Worm (Caenorhabditis elegans) whole organism, late embryonic: ENCODE results near the gene Y49E10.30.

Experiments used
- C08G9.2 ChIP-seq: sonication (generic microtip); optimal IDR thresholded peaks from 2 replicates; lab custom pipeline; 2016; ENCODE audit warnings: mild to moderate bottlenecking, missing genetic modification characterization, moderate library complexity, missing compliant biosample characterization
- F13H6.1 ChIP-seq: sonication (generic microtip); optimal IDR thresholded peaks from 2 replicates; lab custom pipeline; 2016; ENCODE audit warnings: missing genetic modification characterization, missing compliant biosample characterization
- T23F11.4 ChIP-seq: fragments of 200-800 bp; sonication (Bioruptor generic); optimal IDR thresholded peaks from 2 replicates; lab custom pipeline; 2018; ENCODE audit warnings: mild to moderate bottlenecking, missing genetic modification characterization, missing compliant biosample characterization
- Y22D7AL.16 ChIP-seq: sonication (generic microtip); optimal IDR thresholded peaks from 2 replicates; lab custom pipeline; 2016; ENCODE audit warnings: missing genetic modification characterization, missing compliant biosample characterization
- ahr-1 ChIP-seq: sonication (generic microtip); optimal IDR thresholded peaks from 2 replicates; lab custom pipeline; 2016; ENCODE audit warnings: missing genetic modification characterization, missing compliant biosample characterization
- ceh-14 ChIP-seq: sonication (generic microtip); optimal IDR thresholded peaks from 2 replicates; lab custom pipeline; 2016; ENCODE audit warnings: missing genotype, missing genetic modification characterization, missing compliant biosample characterization
- ceh-18 ChIP-seq: sonication (generic microtip); optimal IDR thresholded peaks from 2 replicates; lab custom pipeline; 2016; ENCODE audit warnings: missing genetic modification characterization, missing compliant biosample characterization
- ceh-22 ChIP-seq: sonication (generic microtip); optimal IDR thresholded peaks from 2 replicates; lab custom pipeline; 2017; ENCODE audit warnings: missing biosample characterization, missing genetic modification characterization
- ceh-48 ChIP-seq: sonication (generic microtip); optimal IDR thresholded peaks from 2 replicates; lab custom pipeline; 2016; ENCODE audit warnings: missing genetic modification characterization, inconsistent platforms, missing compliant biosample characterization
- ceh-6 ChIP-seq: fragments of 200-800 bp; sonication (Bioruptor generic); optimal IDR thresholded peaks from 2 replicates; lab custom pipeline; 2018; ENCODE audit warnings: mild to moderate bottlenecking, missing genetic modification characterization, missing compliant biosample characterization
- che-1 ChIP-seq: sonication (generic microtip); optimal IDR thresholded peaks from 2 replicates; lab custom pipeline; 2016; ENCODE audit warnings: mild to moderate bottlenecking, missing genetic modification characterization, missing compliant biosample characterization
- dmd-4 ChIP-seq: sonication (generic microtip); optimal IDR thresholded peaks from 2 replicates; lab custom pipeline; 2016; ENCODE audit warnings: borderline replicate concordance, missing genetic modification characterization, missing compliant biosample characterization
- elt-4 ChIP-seq: sonication (generic microtip); optimal IDR thresholded peaks from 2 replicates; lab custom pipeline; 2016; ENCODE audit warnings: missing genetic modification characterization, missing compliant biosample characterization
- ets-4 ChIP-seq: sonication (generic microtip); optimal IDR thresholded peaks from 2 replicates; lab custom pipeline; 2016; ENCODE audit warnings: missing genetic modification characterization, missing compliant biosample characterization
- fax-1 ChIP-seq: sonication (generic microtip); optimal IDR thresholded peaks from 2 replicates; lab custom pipeline; 2016; ENCODE audit warnings: missing genotype, missing genetic modification characterization, missing compliant biosample characterization
- fkh-6 ChIP-seq: sonication (generic microtip); optimal IDR thresholded peaks from 2 replicates; lab custom pipeline; 2016; ENCODE audit warnings: missing genetic modification characterization, missing compliant biosample characterization
- gmeb-2 ChIP-seq: sonication (generic microtip); optimal IDR thresholded peaks from 2 replicates; lab custom pipeline; 2016; ENCODE audit warnings: missing genetic modification characterization, inconsistent platforms, missing compliant biosample characterization
- hlh-13 ChIP-seq: fragments of 200-800 bp; sonication (Bioruptor generic); optimal IDR thresholded peaks from 2 replicates; lab custom pipeline; 2018; ENCODE audit warnings: mild to moderate bottlenecking, missing genetic modification characterization, missing compliant biosample characterization
- hlh-15 ChIP-seq: sonication (generic microtip); optimal IDR thresholded peaks from 2 replicates; lab custom pipeline; 2016; ENCODE audit warnings: missing genetic modification characterization, missing compliant biosample characterization
- hlh-6 ChIP-seq: sonication (generic microtip); optimal IDR thresholded peaks from 2 replicates; lab custom pipeline; 2016; ENCODE audit warnings: missing genotype, missing genetic modification characterization, missing compliant biosample characterization
- hlh-8 ChIP-seq: sonication (generic microtip); optimal IDR thresholded peaks from 2 replicates; lab custom pipeline; 2016; ENCODE audit warnings: missing genotype, missing genetic modification characterization, missing compliant biosample characterization
- madf-2 ChIP-seq: sonication (generic microtip); optimal IDR thresholded peaks from 2 replicates; lab custom pipeline; 2017; ENCODE audit warnings: missing genetic modification characterization, missing compliant biosample characterization
- mec-3 ChIP-seq: sonication (generic microtip); optimal IDR thresholded peaks from 2 replicates; lab custom pipeline; 2016; ENCODE audit warnings: borderline replicate concordance, missing genetic modification characterization, missing compliant biosample characterization
- nfya-1 ChIP-seq: sonication (generic microtip); optimal IDR thresholded peaks from 2 replicates; lab custom pipeline; 2017; ENCODE audit warnings: missing genetic modification characterization, mild to moderate bottlenecking, missing compliant biosample characterization, antibody characterized with exemption, moderate library complexity
- odd-2 ChIP-seq: sonication (generic microtip); optimal IDR thresholded peaks from 2 replicates; lab custom pipeline; 2017; ENCODE audit warnings: antibody characterized with exemption, mild to moderate bottlenecking, missing genetic modification characterization, missing compliant biosample characterization
- pag-3 ChIP-seq: sonication (generic microtip); optimal IDR thresholded peaks from 2 replicates; lab custom pipeline; 2016; ENCODE audit warnings: missing compliant biosample characterization, missing genetic modification characterization, borderline replicate concordance
- pax-1 ChIP-seq: fragments of 150-350 bp; optimal IDR thresholded peaks from 2 replicates; lab custom pipeline; 2014; ENCODE audit warnings: missing biosample characterization, missing genetic modification characterization
- pha-4 ChIP-seq: fragments of 150-350 bp; optimal IDR thresholded peaks from 2 replicates; lab custom pipeline; 2018; ENCODE audit warnings: missing biosample characterization, missing genetic modification reagents, missing genetic modification characterization
- pqm-1 ChIP-seq: sonication (generic microtip); optimal IDR thresholded peaks from 2 replicates; lab custom pipeline; 2016; ENCODE audit warnings: missing genetic modification characterization, missing compliant biosample characterization
- ref-2 ChIP-seq: sonication (generic microtip); optimal IDR thresholded peaks from 2 replicates; lab custom pipeline; 2016; ENCODE audit warnings: missing genetic modification characterization, missing compliant biosample characterization
- rnt-1 ChIP-seq: sonication (generic microtip); optimal IDR thresholded peaks from 2 replicates; lab custom pipeline; 2016; ENCODE audit warnings: missing genetic modification characterization, missing compliant biosample characterization
- sdc-2 ChIP-seq: sonication (generic microtip); optimal IDR thresholded peaks from 2 replicates; lab custom pipeline; 2016; ENCODE audit warnings: missing genotype, missing genetic modification characterization, missing compliant biosample characterization
- sox-2 ChIP-seq: fragments of 200-800 bp; sonication (Bioruptor generic); IDR thresholded peaks from 2 replicates; pipeline ENCODE4 v1.3.6; 2022; ENCODE audit warnings: missing genetic modification reagents, missing genetic modification characterization, missing compliant biosample characterization
- sox-4 ChIP-seq: sonication (generic microtip); optimal IDR thresholded peaks from 2 replicates; lab custom pipeline; 2017; ENCODE audit warnings: mild to moderate bottlenecking, missing genetic modification characterization, inconsistent platforms, missing compliant biosample characterization
- syd-9 ChIP-seq: sonication (generic microtip); optimal IDR thresholded peaks from 2 replicates; lab custom pipeline; 2016; ENCODE audit warnings: mild to moderate bottlenecking, missing genetic modification characterization, moderate library complexity, missing compliant biosample characterization
- tbx-2 ChIP-seq: sonication (generic microtip); optimal IDR thresholded peaks from 2 replicates; lab custom pipeline; 2016; ENCODE audit warnings: missing genetic modification characterization, missing compliant biosample characterization
- tbx-7 ChIP-seq: sonication (generic microtip); optimal IDR thresholded peaks from 2 replicates; lab custom pipeline; 2016; ENCODE audit warnings: missing genotype, missing genetic modification characterization, missing compliant biosample characterization
- ttx-3 ChIP-seq: sonication (generic microtip); optimal IDR thresholded peaks from 2 replicates; lab custom pipeline; 2016; ENCODE audit warnings: missing genetic modification reagents, missing genetic modification characterization, missing compliant biosample characterization
- unc-42 ChIP-seq: sonication (generic microtip); optimal IDR thresholded peaks from 2 replicates; lab custom pipeline; 2016; ENCODE audit warnings: missing genotype, missing genetic modification characterization, missing compliant biosample characterization
- unc-55 ChIP-seq: sonication (generic microtip); optimal IDR thresholded peaks from 2 replicates; lab custom pipeline; 2017; ENCODE audit warnings: missing biosample characterization, missing genetic modification reagents, missing genetic modification characterization
- unc-86 ChIP-seq: sonication (generic microtip); optimal IDR thresholded peaks from 2 replicates; lab custom pipeline; 2016; ENCODE audit warnings: missing genetic modification characterization, missing compliant biosample characterization
- zip-5 ChIP-seq: sonication (generic microtip); optimal IDR thresholded peaks from 2 replicates; lab custom pipeline; 2016; ENCODE audit warnings: missing genetic modification characterization, missing compliant biosample characterization

Y49E10.30 gene

ce11 chrIII:12351301-12351700 lies 35.4 kb upstream of the Y49E10.30 start, which contains the start of the genes pph-4.1 and Y75B8A.31 (continued):
- TF ChIP-seq hlh-13 (GFP tag; lab: Kevin White, UChicago) = no peak
- no peak for TF ChIP-seq unc-55 (GFP tag; lab: Kevin White, UChicago)
- TF ChIP-seq sox-4 (tag; lab: Kevin White, UChicago) = no peak
- TF ChIP-seq F13H6.1 (tag; lab: Kevin White, UChicago) = peak; percentile 32
- no peak for TF ChIP-seq dmd-4 (tag; lab: Kevin White, UChicago)
- peak; percentile 53 for TF ChIP-seq unc-86 (tag; lab: Kevin White, UChicago)
- TF ChIP-seq syd-9 = peak; percentile 34
- TF ChIP-seq pha-4 = no peak
- no peak for TF ChIP-seq madf-2 (tag; lab: Kevin White, UChicago)
- peak; percentile 69 for TF ChIP-seq unc-42
- peak; percentile 93 for TF ChIP-seq ets-4 (tag; lab: Kevin White, UChicago)
- peak; percentile 54 for TF ChIP-seq pqm-1 (tag; lab: Kevin White, UChicago)
- TF ChIP-seq rnt-1 (tag; lab: Kevin White, UChicago) = peak; percentile 67
- TF ChIP-seq ceh-6 (GFP tag; lab: Kevin White, UChicago) = no peak
- TF ChIP-seq ceh-22 (tag; lab: Kevin White, UChicago) = no peak
- peak; percentile 35 for TF ChIP-seq ahr-1 (tag; lab: Kevin White, UChicago)
- no peak for TF ChIP-seq hlh-6 (tag; lab: Kevin White, UChicago)
- peak; percentile 82 for TF ChIP-seq tbx-7 (tag; lab: Kevin White, UChicago)
- TF ChIP-seq pag-3 (tag; lab: Kevin White, UChicago) = no peak
- peak; percentile 71 for TF ChIP-seq ceh-14 (tag; lab: Kevin White, UChicago)
- TF ChIP-seq ref-2 (tag; lab: Kevin White, UChicago) = peak; percentile 65
- TF ChIP-seq ttx-3 (tag; lab: Kevin White, UChicago) = peak; percentile 19
- no peak for TF ChIP-seq che-1 (tag; lab: Kevin White, UChicago)
- peak; percentile 88 for TF ChIP-seq tbx-2 (tag; lab: Kevin White, UChicago)
- TF ChIP-seq C08G9.2 = peak; percentile 93
- TF ChIP-seq, all 69 proteins: peak for 33

ce11 chrIII:12356588-12356987 lies 30.1 kb upstream of the Y49E10.30 start:
- TF ChIP-seq unc-55 (GFP tag; lab: Kevin White, UChicago) (no peak), nfya-1 (tag; lab: Kevin White, UChicago) (no peak), ceh-6 (GFP tag; lab: Kevin White, UChicago) (no peak), sox-2 (no peak), syd-9 (no peak), fax-1 (tag; lab: Kevin White, UChicago) (no peak), ceh-18 (tag; lab: Kevin White, UChicago) (no peak), ttx-3 (tag; lab: Kevin White, UChicago) (no peak), elt-4 (no peak), hlh-6 (tag; lab: Kevin White, UChicago) (no peak), ceh-14 (tag; lab: Kevin White, UChicago) (no peak), tbx-2 (tag; lab: Kevin White, UChicago) (no peak), dmd-4 (tag; lab: Kevin White, UChicago) (no peak), rnt-1 (tag; lab: Kevin White, UChicago) (no peak), hlh-8 (tag; lab: Kevin White, UChicago) (no peak), T23F11.4 (no peak), gmeb-2 (tag; lab: Kevin White, UChicago) (no peak), odd-2 (tag; lab: Kevin White, UChicago) (no peak), mec-3 (tag; lab: Kevin White, UChicago) (no peak), zip-5 (tag; lab: Kevin White, UChicago) (no peak)

ce11 chrIII:12358461-12358860 lies 28.2 kb upstream of the Y49E10.30 start, which contains the start of gene Y75B8A.32:
Y75B8A.32 (minus strand) TSS chrIII:12358561.
- TF ChIP-seq hlh-15 (no peak), pax-1 (no peak), fax-1 (tag; lab: Kevin White, UChicago) (no peak), fkh-6 (tag; lab: Kevin White, UChicago) (no peak), sox-2 (no peak), sdc-2 (tag; lab: Kevin White, UChicago) (no peak), Y22D7AL.16 (tag; lab: Kevin White, UChicago) (no peak), ceh-48 (tag; lab: Kevin White, UChicago) (no peak)
